Worm (Caenorhabditis elegans) whole organism, L4 larva: ENCODE data around the gene fdgt-2.

Experiments used
- aha-1 ChIP-seq: fragments of 150-350 bp; peaks from one replicate; lab custom pipeline; 2014; ENCODE audit warnings: missing biosample characterization, missing genetic modification characterization
- aly-2 ChIP-seq: sonication (generic microtip); optimal IDR thresholded peaks from 2 replicates; lab custom pipeline; 2018; ENCODE audit warnings: missing biosample characterization, missing genetic modification characterization
- mep-1 ChIP-seq: fragments of 150-350 bp; sonication (generic microtip); optimal IDR thresholded peaks from 3 replicates; lab custom pipeline; 2014; ENCODE audit warnings: missing biosample characterization, missing genetic modification characterization
- nhr-76 ChIP-seq: fragments of 150-350 bp; optimal IDR thresholded peaks from 2 replicates; lab custom pipeline; 2014; ENCODE audit warnings: missing biosample characterization, missing genetic modification characterization
- set-16 ChIP-seq: fragments of 200-800 bp; sonication (Bioruptor generic); IDR thresholded peaks from 2 replicates; pipeline ENCODE4 v1.3.6; 2022; ENCODE audit warnings: missing genetic modification reagents, missing genetic modification characterization, missing compliant biosample characterization
- tra-1 ChIP-seq: fragments of 200-800 bp; sonication (Bioruptor generic); IDR thresholded peaks from 2 replicates; pipeline ENCODE4 v1.3.6; 2022; ENCODE audit warnings: missing genetic modification reagents, missing genetic modification characterization, missing compliant biosample characterization

ce11 chrII:8428947-8429919, 11.8 kb downstream of the fdgt-2 start:
- no peak for TF ChIP-seq nhr-76 (tag; lab: Kevin White, UChicago)
- TF ChIP-seq mep-1 (tag; lab: Kevin White, UChicago) = no peak
- no peak for TF ChIP-seq set-16 (GFP tag; lab: Robert Waterston, UW)
- TF ChIP-seq aha-1 = peak; percentile 76
- TF ChIP-seq tra-1 = no peak
- TF ChIP-seq aly-2 (tag; lab: Kevin White, UChicago) = no peak
